Worm (Caenorhabditis elegans) whole organism, L3 larva: Measurements from ENCODE around the gene clec-172.

Experiments used
- ZK546.5 ChIP-seq: sonication (generic microtip); optimal IDR thresholded peaks from 2 replicates; lab custom pipeline; 2017; ENCODE audit warnings: missing biosample characterization, missing genetic modification characterization
- aly-2 ChIP-seq: fragments of 150-350 bp; optimal IDR thresholded peaks from 2 replicates; lab custom pipeline; 2014; ENCODE audit warnings: missing biosample characterization, missing genetic modification characterization
- ama-1 ChIP-seq: fragments of 150-350 bp; optimal IDR thresholded peaks from 2 replicates; lab custom pipeline; 2018
- ceh-16 ChIP-seq: sonication (generic microtip); optimal IDR thresholded peaks from 2 replicates; lab custom pipeline; 2017; ENCODE audit warnings: missing biosample characterization, missing genetic modification characterization
- ceh-28 ChIP-seq: fragments of 150-350 bp; optimal IDR thresholded peaks from 2 replicates; lab custom pipeline; 2014; ENCODE audit warnings: missing biosample characterization, missing genetic modification reagents, missing genetic modification characterization
- ceh-82 ChIP-seq: fragments of 150-350 bp; optimal IDR thresholded peaks from 2 replicates; lab custom pipeline; 2014; ENCODE audit warnings: missing biosample characterization, missing genetic modification characterization
- ceh-9 ChIP-seq: sonication (generic microtip); optimal IDR thresholded peaks from 2 replicates; lab custom pipeline; 2018; ENCODE audit warnings: missing biosample characterization, missing genetic modification characterization
- daf-12 ChIP-seq: fragments of 150-350 bp; optimal IDR thresholded peaks from 2 replicates; lab custom pipeline; 2014; ENCODE audit warnings: missing biosample characterization, missing genetic modification reagents, missing genetic modification characterization
- egl-27 ChIP-seq: sonication (generic microtip); optimal IDR thresholded peaks from 4 replicates; lab custom pipeline; 2017; ENCODE audit warnings: missing biosample characterization, missing genetic modification reagents, missing genetic modification characterization
- egl-5 ChIP-seq: fragments of 150-350 bp; optimal IDR thresholded peaks from 2 replicates; lab custom pipeline; 2017; ENCODE audit warnings: missing biosample characterization, missing genetic modification reagents, missing genetic modification characterization, inconsistent platforms
- elt-1 ChIP-seq: fragments of 150-350 bp; optimal IDR thresholded peaks from 2 replicates; lab custom pipeline; 2014; ENCODE audit warnings: missing biosample characterization, missing genetic modification characterization
- elt-3 ChIP-seq, 3 experiments: fragments of 150-350 bp in 1 of 3; sonication (generic microtip) in 2 of 3; optimal IDR thresholded peaks; 2 replicates in 2 of 3; 4 replicates in 1 of 3; lab custom pipeline; 2014 to 2017; ENCODE audit warnings: missing biosample characterization in 3 of 3, missing genetic modification characterization in 3 of 3
- eor-1 ChIP-seq, 2 experiments: fragments of 150-350 bp; optimal IDR thresholded peaks; 2 replicates each; lab custom pipeline; 2014 to 2018; ENCODE audit warnings: missing biosample characterization in 2 of 2, missing genetic modification characterization in 2 of 2
- fkh-10 ChIP-seq: sonication (generic microtip); optimal IDR thresholded peaks from 2 replicates; lab custom pipeline; 2017; ENCODE audit warnings: missing biosample characterization, missing genetic modification reagents, missing genetic modification characterization
- fos-1 ChIP-seq: fragments of 150-350 bp; optimal IDR thresholded peaks from 2 replicates; lab custom pipeline; 2014; ENCODE audit warnings: missing biosample characterization, missing genetic modification characterization
- jun-1 ChIP-seq: fragments of 150-350 bp; optimal IDR thresholded peaks from 2 replicates; lab custom pipeline; 2014; ENCODE audit warnings: missing biosample characterization, missing genetic modification reagents, missing genetic modification characterization
- lin-15B ChIP-seq: fragments of 150-350 bp; optimal IDR thresholded peaks from 2 replicates; lab custom pipeline; 2014; ENCODE audit warnings: missing biosample characterization, missing genetic modification characterization
- lin-39 ChIP-seq: fragments of 150-350 bp; optimal IDR thresholded peaks from 2 replicates; lab custom pipeline; 2018; ENCODE audit warnings: missing biosample characterization, missing genetic modification reagents, missing genetic modification characterization
- lsy-12 ChIP-seq: sonication (generic microtip); optimal IDR thresholded peaks from 2 replicates; lab custom pipeline; 2016; ENCODE audit warnings: mild to moderate bottlenecking, missing genetic modification characterization, missing compliant biosample characterization
- mdl-1 ChIP-seq: fragments of 150-350 bp; optimal IDR thresholded peaks from 2 replicates; lab custom pipeline; 2014; ENCODE audit warnings: missing biosample characterization, missing genetic modification characterization
- mml-1 ChIP-seq: fragments of 150-350 bp; sonication (generic microtip); optimal IDR thresholded peaks from 3 replicates; lab custom pipeline; 2014; ENCODE audit warnings: missing biosample characterization, missing genetic modification characterization
- nfya-1 ChIP-seq: sonication (generic microtip); optimal IDR thresholded peaks from 2 replicates; lab custom pipeline; 2017; ENCODE audit warnings: missing genetic modification characterization, mild to moderate bottlenecking, missing compliant biosample characterization, antibody characterized with exemption, moderate library complexity; ENCODE audit not compliant: insufficient read depth
- nhr-23 ChIP-seq: fragments of 150-350 bp; optimal IDR thresholded peaks from 2 replicates; lab custom pipeline; 2014; ENCODE audit warnings: missing biosample characterization, missing genetic modification reagents, missing genetic modification characterization
- nhr-237 ChIP-seq: fragments of 150-350 bp; optimal IDR thresholded peaks from 2 replicates; lab custom pipeline; 2014; ENCODE audit warnings: missing biosample characterization, missing genetic modification characterization
- nhr-25 ChIP-seq: sonication (generic microtip); optimal IDR thresholded peaks from 2 replicates; lab custom pipeline; 2017; ENCODE audit warnings: missing biosample characterization, missing genetic modification characterization
- nhr-43 ChIP-seq: sonication (generic microtip); optimal IDR thresholded peaks from 2 replicates; lab custom pipeline; 2016; ENCODE audit warnings: mild to moderate bottlenecking, missing genetic modification characterization, missing compliant biosample characterization; ENCODE audit not compliant: poor library complexity, severe bottlenecking
- nhr-67 ChIP-seq: fragments of 150-350 bp; optimal IDR thresholded peaks from 2 replicates; lab custom pipeline; 2014; ENCODE audit warnings: missing biosample characterization, missing genetic modification characterization
- nhr-76 ChIP-seq: fragments of 150-350 bp; sonication (generic microtip); optimal IDR thresholded peaks from 5 replicates; lab custom pipeline; 2014; ENCODE audit warnings: missing biosample characterization, missing genetic modification characterization
- nhr-77 ChIP-seq: fragments of 150-350 bp; optimal IDR thresholded peaks from 2 replicates; lab custom pipeline; 2014; ENCODE audit warnings: missing biosample characterization, missing genetic modification characterization
- pha-4 ChIP-seq: fragments of 150-350 bp; optimal IDR thresholded peaks from 2 replicates; lab custom pipeline; 2014; ENCODE audit warnings: missing biosample characterization, missing genetic modification reagents, missing genetic modification characterization
- skn-1 ChIP-seq: fragments of 150-350 bp; optimal IDR thresholded peaks from 2 replicates; lab custom pipeline; 2014; ENCODE audit warnings: missing biosample characterization, missing genetic modification characterization
- snpc-4 ChIP-seq: fragments of 150-350 bp; optimal IDR thresholded peaks from 2 replicates; lab custom pipeline; 2014; ENCODE audit warnings: missing biosample characterization, missing genetic modification characterization
- tbx-2 ChIP-seq: sonication (generic microtip); optimal IDR thresholded peaks from 2 replicates; lab custom pipeline; 2016; ENCODE audit warnings: mild to moderate bottlenecking, missing genetic modification characterization, missing compliant biosample characterization
- unc-39 ChIP-seq: sonication (generic microtip); optimal IDR thresholded peaks from 4 replicates; lab custom pipeline; 2017; ENCODE audit warnings: missing biosample characterization, missing genetic modification characterization
- zag-1 ChIP-seq: fragments of 150-350 bp; optimal IDR thresholded peaks from 2 replicates; lab custom pipeline; 2014; ENCODE audit warnings: missing biosample characterization, missing genetic modification characterization
- ztf-11 ChIP-seq: fragments of 150-350 bp; optimal IDR thresholded peaks from 2 replicates; lab custom pipeline; 2014; ENCODE audit warnings: missing biosample characterization, missing genetic modification characterization

Gene clec-172

DNA sequence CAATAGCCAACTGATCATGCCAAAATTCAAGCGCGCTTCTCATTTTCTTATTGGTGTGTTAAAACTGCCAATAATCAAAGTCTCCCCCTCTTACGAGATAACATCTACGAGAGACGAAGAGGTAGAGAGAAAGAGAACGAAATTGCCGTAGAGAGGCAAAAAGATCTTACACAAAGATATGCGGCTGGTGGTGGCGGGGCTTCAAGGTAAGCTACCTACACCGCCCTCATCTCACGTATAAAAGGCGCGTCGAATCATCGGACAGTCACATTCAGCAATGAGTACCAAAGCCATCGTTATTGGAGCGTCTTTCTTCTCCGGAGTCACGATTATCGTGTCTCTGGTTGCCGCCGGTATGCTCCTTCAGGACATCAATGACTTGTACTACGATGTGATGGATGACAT is 32.0 kb upstream of the clec-172 start, which contains the start of gene col-107:
Gene col-107 (plus strand): TSS at position 265 of the 405 bp plus-strand sequence.
- TF ChIP-seq zag-1 (tag; lab: Kevin White, UChicago): no peak
- TF ChIP-seq fos-1: no peak
- TF ChIP-seq lin-15B (tag; lab: Kevin White, UChicago): no peak
- no peak for TF ChIP-seq nhr-77 (tag; lab: Kevin White, UChicago)
- no peak for TF ChIP-seq aly-2
- no peak for TF ChIP-seq egl-5 (tag; lab: Kevin White, UChicago)
- peak; percentile 84 for TF ChIP-seq elt-1 (tag; lab: Kevin White, UChicago)
- TF ChIP-seq nhr-23 (tag; lab: Kevin White, UChicago): no peak
- no peak for TF ChIP-seq ceh-82 (tag; lab: Kevin White, UChicago)
- no peak for TF ChIP-seq nhr-43 (tag; lab: Kevin White, UChicago)
- no peak for TF ChIP-seq ceh-9 (tag; lab: Kevin White, UChicago)
- peak; percentile 35 for TF ChIP-seq nfya-1 (tag; lab: Kevin White, UChicago)
- peak; percentile 91 for TF ChIP-seq nhr-25 (tag; lab: Kevin White, UChicago)
- no peak for TF ChIP-seq fkh-10 (GFP tag; lab: Kevin White, UChicago)
- no peak for TF ChIP-seq lin-39
- no peak for TF ChIP-seq unc-39 (tag; lab: Kevin White, UChicago)
- no peak for TF ChIP-seq mml-1 (tag; lab: Kevin White, UChicago)

DNA sequence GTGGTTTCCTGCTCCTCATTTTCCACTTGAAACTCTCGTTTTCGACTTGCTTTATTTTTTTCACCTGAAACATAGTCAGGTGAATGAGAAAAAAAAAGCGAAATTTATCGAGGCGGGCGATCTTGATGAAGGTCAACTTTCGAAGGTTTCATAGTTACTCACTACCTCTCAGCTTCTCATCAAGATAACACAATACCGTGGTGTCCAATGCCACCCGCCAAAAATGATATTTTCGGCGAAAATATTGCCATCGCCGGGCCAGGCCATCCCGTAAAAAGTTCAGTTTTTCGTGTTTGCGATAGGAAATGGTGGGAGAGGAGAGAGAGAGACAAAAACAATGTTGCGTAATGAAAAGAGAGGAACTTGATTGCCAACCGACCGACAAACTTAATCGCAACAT is 30.7 kb upstream of the clec-172 start:
- TF ChIP-seq egl-27 (no peak), nhr-237 (tag; lab: Kevin White, UChicago) (no peak), nhr-23 (tag; lab: Kevin White, UChicago) (no peak), nhr-67 (tag; lab: Kevin White, UChicago) (no peak), ceh-28 (no peak), daf-12 (tag; lab: Kevin White, UChicago) (no peak), fos-1 (no peak), nhr-25 (tag; lab: Kevin White, UChicago) (peak; percentile 92), jun-1 (tag; lab: Kevin White, UChicago) (no peak), ZK546.5 (no peak), nhr-43 (tag; lab: Kevin White, UChicago) (no peak), lsy-12 (tag; lab: Kevin White, UChicago) (no peak), nhr-76 (tag; lab: Kevin White, UChicago) (no peak), lin-15B (tag; lab: Kevin White, UChicago) (no peak), elt-1 (tag; lab: Kevin White, UChicago) (peak; percentile 79)

DNA sequence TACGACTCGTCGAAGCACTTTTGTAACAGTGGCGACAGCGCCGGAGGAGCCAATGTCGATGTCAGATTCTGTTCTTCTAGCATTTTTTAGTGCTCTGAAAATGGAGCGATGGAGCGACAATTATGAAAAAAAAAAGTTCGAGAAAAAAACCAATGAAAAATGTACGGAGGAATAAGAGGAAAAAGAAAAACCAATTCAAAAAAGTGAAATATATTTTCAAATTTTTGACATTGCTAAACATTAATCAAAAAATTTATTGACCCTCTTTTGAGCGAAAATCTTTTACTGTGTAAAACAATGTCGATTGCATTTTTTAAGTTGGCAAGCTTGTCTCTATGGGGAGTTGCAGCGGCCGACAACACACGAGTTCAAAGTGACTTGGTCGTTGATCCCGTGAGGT is 19.9 kb upstream of the clec-172 start, which contains the start of gene K03H6.5:
Gene K03H6.5 (minus strand): TSS at position 101 of the 400 bp plus-strand sequence.
- TF ChIP-seq mml-1 (tag; lab: Kevin White, UChicago) (no peak), zag-1 (tag; lab: Kevin White, UChicago) (no peak), elt-3 (tag; optimal IDR thresholded peaks at IDR 0.05; lab: Kevin White, UChicago) (no peak), tbx-2 (tag; lab: Kevin White, UChicago) (no peak), nhr-43 (tag; lab: Kevin White, UChicago) (no peak), eor-1 (tag; optimal IDR thresholded peaks at IDR 0.05; lab: Kevin White, UChicago) (no peak), lin-39 (no peak), jun-1 (tag; lab: Kevin White, UChicago) (no peak), pha-4 (tag; lab: Kevin White, UChicago) (no peak), ceh-82 (tag; lab: Kevin White, UChicago) (no peak), unc-39 (tag; lab: Kevin White, UChicago) (no peak), egl-5 (tag; lab: Kevin White, UChicago) (no peak), egl-27 (no peak), ceh-16 (tag; lab: Kevin White, UChicago) (no peak), nhr-25 (tag; lab: Kevin White, UChicago) (no peak)

DNA sequence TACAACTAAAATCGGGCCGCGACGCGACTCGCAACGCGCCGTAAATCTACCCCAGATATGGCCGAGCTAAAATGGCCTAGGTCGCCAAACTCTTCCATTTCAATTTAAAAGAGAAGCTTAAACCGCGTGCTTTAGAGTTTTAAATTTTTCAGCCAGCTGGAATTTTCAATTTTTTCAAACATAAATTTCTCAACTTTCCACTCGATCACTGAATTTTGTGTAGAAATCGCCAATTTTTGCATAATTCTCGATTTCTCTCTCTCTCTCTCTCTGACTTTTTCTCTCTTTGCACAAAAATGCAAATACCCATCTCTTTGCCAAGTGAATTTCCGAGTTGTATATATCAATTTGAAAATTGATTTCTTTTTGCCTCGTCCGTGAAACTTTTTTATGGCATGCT is 7.0 kb upstream of the clec-172 start, which contains the start of gene K03H6.1:
Gene K03H6.1 (plus strand): TSS at position 301 of the 400 bp plus-strand sequence.
- TF ChIP-seq ceh-16 (tag; lab: Kevin White, UChicago) (no peak), ama-1 (lab: Kevin White, UChicago) (no peak), mdl-1 (tag; lab: Kevin White, UChicago) (no peak)

DNA sequence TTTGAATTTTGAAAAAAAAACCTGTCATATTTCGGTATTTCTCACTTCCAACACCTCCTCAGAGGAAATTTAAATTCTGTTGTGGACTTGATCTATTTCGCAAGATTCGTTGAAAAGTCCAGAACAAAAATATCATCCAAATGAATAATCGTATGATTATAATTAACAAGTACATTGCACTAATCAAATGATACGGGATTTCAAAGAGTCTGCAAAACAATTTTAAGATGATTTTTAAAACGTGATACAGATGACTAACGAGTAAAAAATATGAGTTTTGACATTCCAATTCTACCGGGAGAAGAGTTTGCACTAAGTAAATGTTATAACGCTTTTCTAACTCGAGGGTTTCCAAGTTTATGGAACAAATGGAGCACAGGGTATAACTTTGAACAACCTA is 5.9 kb upstream of the clec-172 start:
- no peak for TF ChIP-seq mml-1 (tag; lab: Kevin White, UChicago)
- TF ChIP-seq egl-27: no peak
- TF ChIP-seq tbx-2 (tag; lab: Kevin White, UChicago): no peak
- TF ChIP-seq skn-1 (tag; lab: Kevin White, UChicago): no peak
- no peak for TF ChIP-seq elt-3 (tag; optimal IDR thresholded peaks at IDR 0.05; lab: Kevin White, UChicago)
- TF ChIP-seq fkh-10 (GFP tag; lab: Kevin White, UChicago): no peak
- no peak for TF ChIP-seq ZK546.5
- no peak for TF ChIP-seq ztf-11 (tag; lab: Kevin White, UChicago)
- TF ChIP-seq nhr-67 (tag; lab: Kevin White, UChicago): no peak
- no peak for TF ChIP-seq nhr-77 (tag; lab: Kevin White, UChicago)
- no peak for TF ChIP-seq snpc-4 (tag; lab: Kevin White, UChicago)
- no peak for TF ChIP-seq ceh-9 (tag; lab: Kevin White, UChicago)
- TF ChIP-seq nhr-23 (tag; lab: Kevin White, UChicago): no peak
- TF ChIP-seq, all 47 proteins: peak for 0
